Fruit fly (Drosophila melanogaster): ENCODE data around the gene klg.
A peak's percentile ranks its signal among the peaks of the same experiment; 100 is the strongest.

The klg gene

DNA sequence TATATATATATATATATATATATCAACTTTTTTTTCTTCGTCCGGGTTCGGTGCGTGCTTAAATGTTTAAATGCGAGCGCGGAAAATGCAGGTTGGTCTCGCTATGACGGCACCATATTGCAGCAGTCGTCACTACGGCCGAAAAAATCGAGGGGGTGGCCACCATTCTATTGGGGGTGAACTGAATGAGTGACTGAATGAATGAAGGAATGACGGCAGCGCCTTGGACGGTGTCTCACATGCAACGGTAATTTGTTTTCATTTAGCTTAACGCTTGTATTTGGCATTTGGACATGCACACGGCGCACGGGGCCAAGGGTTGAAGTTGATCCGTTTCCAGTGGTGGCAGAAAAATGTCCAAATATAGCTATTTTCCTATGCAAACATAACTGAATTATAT, 9.8 kb upstream of the klg start:
- TF ChIP-seq fd59A (GFP tag; optimal IDR thresholded peaks at IDR 0.05) (no peak), svp (GFP tag) (peak; percentile 20)

dm6 chr3R:22891707-22892106, 7.4 kb upstream of the klg start:
- no peak for TF ChIP-seq CG7368 (GFP tag; optimal IDR thresholded peaks at IDR 0.05)
- TF ChIP-seq svp (GFP tag) = peak; percentile 47
- TF ChIP-seq Eip78C (GFP tag) = peak; percentile 14

- no peak for TF ChIP-seq CG4318 (GFP tag; optimal IDR thresholded peaks at IDR 0.05)
- no peak for TF ChIP-seq acj6 (GFP tag; optimal IDR thresholded peaks at IDR 0.05)
- no peak for TF ChIP-seq Eip93F (GFP tag; optimal IDR thresholded peaks at IDR 0.05)
- TF ChIP-seq ss (GFP tag; optimal IDR thresholded peaks at IDR 0.05) = no peak
Measured at dm6 chr3R:22895335-22895734, 3.7 kb upstream of the klg start.

DNA sequence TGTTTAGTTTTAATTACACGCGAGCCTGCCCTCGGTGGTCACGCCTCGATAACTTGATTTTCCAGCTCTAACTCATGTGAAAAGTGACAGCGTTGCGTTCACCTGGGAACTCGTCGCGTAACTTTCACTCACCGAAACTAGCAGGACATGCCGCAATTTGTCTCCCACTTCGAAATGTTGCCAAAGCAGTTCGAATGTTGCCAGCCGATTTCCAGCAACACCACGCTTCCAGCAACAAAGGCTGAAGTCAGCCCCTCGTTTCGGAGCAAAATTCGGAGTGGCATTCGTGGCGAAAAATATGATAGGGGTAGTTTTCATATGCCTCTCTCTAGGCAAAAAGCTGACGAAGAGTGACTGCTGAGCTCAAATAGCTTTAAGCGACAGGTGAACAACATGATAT, 777 bp upstream of the klg start:
- TF ChIP-seq achi (GFP tag; optimal IDR thresholded peaks at IDR 0.05) = no peak
- no peak for TF ChIP-seq topi (GFP tag; optimal IDR thresholded peaks at IDR 0.05)
- TF ChIP-seq CG9139 (GFP tag; optimal IDR thresholded peaks at IDR 0.05) = no peak
- no peak for TF ChIP-seq Hr39 (GFP tag; optimal IDR thresholded peaks at IDR 0.05)
- TF ChIP-seq Ets21C (GFP tag; optimal IDR thresholded peaks at IDR 0.05) = no peak
- TF ChIP-seq ss (GFP tag; optimal IDR thresholded peaks at IDR 0.05) = no peak
- TF ChIP-seq pdm3 (GFP tag; optimal IDR thresholded peaks at IDR 0.05) = no peak
- TF ChIP-seq Gug (GFP tag; IDR thresholded peaks at IDR 0.05) = no peak
- no peak for TF ChIP-seq CG6163 (GFP tag; IDR thresholded peaks at IDR 0.05)
- no peak for TF ChIP-seq CG15336 (GFP tag; IDR thresholded peaks at IDR 0.05)
- TF ChIP-seq fd85E (GFP tag; optimal IDR thresholded peaks at IDR 0.05) = no peak
- TF ChIP-seq CG6854 (GFP tag; optimal IDR thresholded peaks at IDR 0.05) = no peak
- no peak for TF ChIP-seq Ets96B (tag; optimal IDR thresholded peaks at IDR 0.05)
- TF ChIP-seq lz (GFP tag; optimal IDR thresholded peaks at IDR 0.05) = no peak
- TF ChIP-seq cyc (GFP tag; optimal IDR thresholded peaks at IDR 0.05) = no peak
- no peak for TF ChIP-seq Eip93F (GFP tag; optimal IDR thresholded peaks at IDR 0.05)
- no peak for TF ChIP-seq net (GFP tag; optimal IDR thresholded peaks at IDR 0.05)
- TF ChIP-seq CG10631 (GFP tag; optimal IDR thresholded peaks at IDR 0.05) = no peak
- TF ChIP-seq CG8632 (GFP tag; optimal IDR thresholded peaks at IDR 0.05) = no peak
- TF ChIP-seq dsx (GFP tag; optimal IDR thresholded peaks at IDR 0.05; ENCODE audit: poor library complexity, severe bottlenecking) = no peak

DNA sequence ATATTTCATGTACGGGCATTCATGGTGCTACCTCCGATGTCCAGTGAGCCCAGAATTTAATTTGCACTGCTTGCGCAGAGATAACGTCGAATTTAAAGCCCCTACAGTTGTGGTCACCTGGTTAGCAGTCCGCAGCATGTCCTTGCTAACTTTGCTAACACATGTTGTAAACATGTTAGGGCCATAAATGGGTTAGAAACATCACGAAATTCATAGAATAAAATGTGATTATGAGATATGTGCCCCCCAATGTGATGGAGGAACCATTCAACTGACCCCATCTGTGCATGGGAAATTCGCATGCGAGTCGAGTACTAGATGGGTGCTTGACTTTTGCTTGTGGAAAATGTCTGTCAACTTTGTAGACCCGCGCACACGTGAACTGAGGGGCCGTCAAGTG, 12.0 kb downstream of the klg start:
- TF ChIP-seq Eip75B (GFP tag; optimal IDR thresholded peaks at IDR 0.05) = peak; percentile 10
- TF ChIP-seq Blimp-1 (GFP tag; optimal IDR thresholded peaks at IDR 0.05) = no peak
- peak; percentile 36 for TF ChIP-seq CG3919 (GFP tag; optimal IDR thresholded peaks at IDR 0.05)
- TF ChIP-seq svp (GFP tag) = peak; percentile 59
- TF ChIP-seq OdsH (GFP tag; optimal IDR thresholded peaks at IDR 0.05) = peak; percentile 8
- TF ChIP-seq Sox14 (GFP tag; optimal IDR thresholded peaks at IDR 0.05) = no peak
- peak; percentile 2 for TF ChIP-seq topi (GFP tag; optimal IDR thresholded peaks at IDR 0.05)
- TF ChIP-seq pdm3 (GFP tag; optimal IDR thresholded peaks at IDR 0.05) = peak; percentile 19
- no peak for TF ChIP-seq Gug (GFP tag; IDR thresholded peaks at IDR 0.05)
- TF ChIP-seq Hr39 (GFP tag; optimal IDR thresholded peaks at IDR 0.05) = no peak
- TF ChIP-seq CG15336 (GFP tag; IDR thresholded peaks at IDR 0.05) = no peak
- TF ChIP-seq CG3032 (tag; optimal IDR thresholded peaks at IDR 0.05) = peak; percentile 13
- peak; percentile 42 for TF ChIP-seq Ets96B (tag; optimal IDR thresholded peaks at IDR 0.05)
- TF ChIP-seq spab (GFP tag; optimal IDR thresholded peaks at IDR 0.05) = peak; percentile 3
- peak; percentile 37 for TF ChIP-seq CG32006 (GFP tag; optimal IDR thresholded peaks at IDR 0.05)
- TF ChIP-seq Hr4 (GFP tag; optimal IDR thresholded peaks at IDR 0.05) = peak; percentile 17
- peak; percentile 42; the same call in 1 of the 3 replicates for TF ChIP-seq eg (GFP tag; IDR thresholded peaks at IDR 0.05)
- peak; percentile 65; the same call in 2 of the 3 replicates for TF ChIP-seq CG6163 (GFP tag; IDR thresholded peaks at IDR 0.05)
- peak; percentile 1 for TF ChIP-seq dsx (GFP tag; optimal IDR thresholded peaks at IDR 0.05; ENCODE audit: poor library complexity, severe bottlenecking)
- TF ChIP-seq fd59A (GFP tag; optimal IDR thresholded peaks at IDR 0.05) = peak; percentile 9
- peak; percentile 27 for TF ChIP-seq CG1621 (tag; optimal IDR thresholded peaks at IDR 0.05)
- TF ChIP-seq CG10669 (GFP tag; optimal IDR thresholded peaks at IDR 0.05) = peak; percentile 35
- TF ChIP-seq CG6808 (GFP tag; optimal IDR thresholded peaks at IDR 0.05) = peak; percentile 12
- TF ChIP-seq CG7368 (GFP tag; optimal IDR thresholded peaks at IDR 0.05) = no peak
- peak; percentile 48 for TF ChIP-seq Eip78C (GFP tag)
- TF ChIP-seq ss (GFP tag; optimal IDR thresholded peaks at IDR 0.05) = peak in 1 of 2 experiments; percentile 16
